Fruit fly (Drosophila melanogaster) whole organism, embryonic: ENCODE results near the gene CG32568.

Source experiments
- Antp ChIP-seq: fragments of 200-800 bp; sonication (Bioruptor generic); optimal IDR thresholded peaks from 3 replicates; lab custom pipeline; 2016; ENCODE audit warnings: missing biosample characterization, missing genetic modification characterization
- Asciz ChIP-seq: fragments of 200-800 bp; sonication (Bioruptor generic); optimal IDR thresholded peaks from 2 replicates; lab custom pipeline; 2017; ENCODE audit warnings: missing biosample characterization, mild to moderate bottlenecking, missing genetic modification characterization, missing genetic modification reagents
- B-H2 ChIP-seq: fragments of 200-800 bp; sonication (Bioruptor generic); optimal IDR thresholded peaks from 2 replicates; lab custom pipeline; 2018; ENCODE audit warnings: missing biosample characterization, mild to moderate bottlenecking, missing genetic modification characterization
- C15 ChIP-seq: fragments of 200-800 bp; sonication (Bioruptor generic); IDR thresholded peaks from 3 replicates; pipeline ENCODE4 v1.3.6; 2022; ENCODE audit warnings: missing biosample characterization, missing genetic modification characterization
- CG11696 ChIP-seq: fragments of 200-800 bp; sonication (Bioruptor generic); IDR thresholded peaks from 2 replicates; pipeline ENCODE4 v1.3.6; 2022; ENCODE audit warnings: missing biosample characterization, missing genetic modification characterization
- CG12391 ChIP-seq: fragments of 200-800 bp; sonication (Bioruptor generic); optimal IDR thresholded peaks from 3 replicates; lab custom pipeline; 2018; ENCODE audit warnings: missing biosample characterization, mild to moderate bottlenecking, missing genetic modification characterization, moderate library complexity
- CG1603 ChIP-seq: fragments of 200-800 bp; sonication (Bioruptor generic); optimal IDR thresholded peaks from 2 replicates; lab custom pipeline; 2019; ENCODE audit warnings: missing biosample characterization, mild to moderate bottlenecking, missing genetic modification characterization, moderate library complexity
- CG18262 ChIP-seq: fragments of 200-800 bp; optimal IDR thresholded peaks from 3 replicates; lab custom pipeline; 2019; ENCODE audit warnings: missing biosample characterization, mild to moderate bottlenecking, missing genetic modification characterization, moderate library complexity
- CG18599 ChIP-seq: fragments of 200-800 bp; sonication (Bioruptor generic); optimal IDR thresholded peaks from 3 replicates; lab custom pipeline; 2017; ENCODE audit warnings: missing biosample characterization, missing genetic modification characterization, mild to moderate bottlenecking, moderate library complexity, missing genetic modification reagents
- CG32772 ChIP-seq: fragments of 200-800 bp; sonication (Bioruptor generic); IDR thresholded peaks from 2 replicates; pipeline ENCODE4 v1.3.6; 2022; ENCODE audit warnings: missing biosample characterization, missing genetic modification characterization
- CG3407 ChIP-seq: fragments of 200-800 bp; sonication (Bioruptor generic); optimal IDR thresholded peaks from 2 replicates; lab custom pipeline; 2018; ENCODE audit warnings: missing biosample characterization, mild to moderate bottlenecking, missing genetic modification characterization
- CG4360 ChIP-seq: fragments of 200-800 bp; sonication (Bioruptor generic); IDR thresholded peaks from 2 replicates; pipeline ENCODE4 v1.3.6; 2022; ENCODE audit warnings: missing biosample characterization, missing genetic modification characterization
- CG4404 ChIP-seq: fragments of 200-800 bp; sonication (Bioruptor generic); IDR thresholded peaks from 2 replicates; pipeline ENCODE4 v1.3.6; 2022; ENCODE audit warnings: missing biosample characterization, missing genetic modification characterization
- CG4820 ChIP-seq: fragments of 200-800 bp; sonication (Bioruptor generic); optimal IDR thresholded peaks from 3 replicates; lab custom pipeline; 2016; ENCODE audit warnings: missing biosample characterization, missing genetic modification characterization
- CG5245 ChIP-seq: fragments of 200-800 bp; sonication (Bioruptor generic); optimal IDR thresholded peaks from 3 replicates; lab custom pipeline; 2016; ENCODE audit warnings: missing biosample characterization, missing genetic modification characterization
- CG6791 ChIP-seq: fragments of 200-800 bp; sonication (Bioruptor generic); IDR thresholded peaks from 3 replicates; pipeline ENCODE4 v1.3.6; 2022; ENCODE audit warnings: missing biosample characterization, missing genetic modification characterization; ENCODE audit not compliant: partially characterized antibody
- CG7271 ChIP-seq: fragments of 200-800 bp; sonication (Bioruptor generic); optimal IDR thresholded peaks from 2 replicates; lab custom pipeline; 2018; ENCODE audit warnings: missing biosample characterization, mild to moderate bottlenecking, missing genetic modification characterization, moderate library complexity
- CG7745 ChIP-seq: fragments of 200-800 bp; sonication (Bioruptor generic); optimal IDR thresholded peaks from 2 replicates; lab custom pipeline; 2018; ENCODE audit warnings: missing biosample characterization, mild to moderate bottlenecking, missing genetic modification characterization, moderate library complexity
- CG9817 ChIP-seq: fragments of 200-800 bp; sonication (Bioruptor generic); optimal IDR thresholded peaks from 2 replicates; lab custom pipeline; 2018; ENCODE audit warnings: missing biosample characterization, mild to moderate bottlenecking, missing genetic modification characterization, moderate library complexity
- Dp ChIP-seq: fragments of 200-800 bp; sonication (Bioruptor generic); optimal IDR thresholded peaks from 2 replicates; lab custom pipeline; 2018; ENCODE audit warnings: missing biosample characterization, mild to moderate bottlenecking, missing genetic modification characterization, moderate library complexity
- Drgx ChIP-seq: fragments of 200-800 bp; sonication (Bioruptor generic); IDR thresholded peaks from 2 replicates; pipeline ENCODE4 v1.3.6; 2022; ENCODE audit warnings: missing biosample characterization, missing genetic modification characterization
- HmgD ChIP-seq: fragments of 200-800 bp; sonication (Bioruptor generic); optimal IDR thresholded peaks from 3 replicates; lab custom pipeline; 2016; ENCODE audit warnings: missing biosample characterization, missing genetic modification characterization
- HmgZ ChIP-seq: fragments of 200-800 bp; sonication (Bioruptor generic); optimal IDR thresholded peaks from 2 replicates; lab custom pipeline; 2018; ENCODE audit warnings: missing biosample characterization, mild to moderate bottlenecking, missing genetic modification characterization
- Neu2 ChIP-seq: fragments of 200-800 bp; sonication (Bioruptor generic); optimal IDR thresholded peaks from 3 replicates; lab custom pipeline; 2016; ENCODE audit warnings: missing biosample characterization, missing genetic modification characterization, borderline replicate concordance
- Nf-YA ChIP-seq: fragments of 200-800 bp; sonication (Bioruptor generic); IDR thresholded peaks from 2 replicates; pipeline ENCODE4 v1.3.6; 2022; ENCODE audit warnings: missing biosample characterization, missing genetic modification characterization
- Oaz ChIP-seq: fragments of 200-800 bp; sonication (Bioruptor generic); IDR thresholded peaks from 2 replicates; pipeline ENCODE4 v1.3.6; 2022; ENCODE audit warnings: missing biosample characterization, missing genetic modification characterization
- Stat92E ChIP-seq, 3 experiments: fragments of >200 bp in 2 of 3; fragments of 200-800 bp in 1 of 3; sonication (Bioruptor generic) in 1 of 3; optimal IDR thresholded peaks; 2 replicates each; lab custom pipeline; 2017 to 2019; ENCODE audit warnings: missing biosample characterization in 3 of 3, missing genetic modification characterization in 3 of 3, mild to moderate bottlenecking in 1 of 3, moderate library complexity in 1 of 3
- TFAM ChIP-seq: fragments of 200-800 bp; sonication (Bioruptor generic); optimal IDR thresholded peaks from 2 replicates; lab custom pipeline; 2017; ENCODE audit warnings: missing biosample characterization, missing genetic modification characterization, inconsistent platforms
- Xrp1 ChIP-seq: fragments of 200-800 bp; sonication (Bioruptor generic); IDR thresholded peaks from 2 replicates; pipeline ENCODE4 v1.3.6; 2022; ENCODE audit warnings: missing biosample characterization, missing genetic modification characterization
- abd-A ChIP-seq: fragments of 200-800 bp; sonication (Bioruptor generic); optimal IDR thresholded peaks from 3 replicates; lab custom pipeline; 2019; ENCODE audit warnings: missing biosample characterization, mild to moderate bottlenecking, missing genetic modification characterization, moderate library complexity
- ash1 ChIP-seq: fragments of 200-800 bp; sonication (Bioruptor generic); optimal IDR thresholded peaks from 2 replicates; lab custom pipeline; 2018; ENCODE audit warnings: missing biosample characterization, mild to moderate bottlenecking, missing genetic modification characterization
- bab2 ChIP-seq: fragments of 200-800 bp; sonication (Bioruptor generic); optimal IDR thresholded peaks from 2 replicates; lab custom pipeline; 2016; ENCODE audit warnings: missing biosample characterization, missing genetic modification characterization
- fd102C ChIP-seq: fragments of 200-800 bp; sonication (Bioruptor generic); optimal IDR thresholded peaks from 2 replicates; lab custom pipeline; 2018; ENCODE audit warnings: missing biosample characterization, mild to moderate bottlenecking, missing genetic modification characterization, moderate library complexity
- ftz-f1 ChIP-seq: fragments of 200-800 bp; sonication (Bioruptor generic); optimal IDR thresholded peaks from 2 replicates; lab custom pipeline; 2016; ENCODE audit warnings: missing biosample characterization, missing genetic modification characterization
- gcm2 ChIP-seq: fragments of 200-800 bp; sonication (Bioruptor generic); optimal IDR thresholded peaks from 2 replicates; lab custom pipeline; 2016; ENCODE audit warnings: missing biosample characterization, missing genetic modification characterization
- grn ChIP-seq: fragments of 200-800 bp; sonication (Bioruptor generic); optimal IDR thresholded peaks from 3 replicates; lab custom pipeline; 2017; ENCODE audit warnings: missing biosample characterization, missing genetic modification characterization
- hth ChIP-seq: fragments of >200 bp; optimal IDR thresholded peaks from 2 replicates; lab custom pipeline; 2017; ENCODE audit warnings: inconsistent platforms
- insv ChIP-seq, 2 experiments: fragments of 200-800 bp; sonication (Bioruptor generic); optimal IDR thresholded peaks; 3 replicates each; lab custom pipeline; 2016 to 2018; ENCODE audit warnings: missing biosample characterization in 2 of 2, missing genetic modification characterization in 2 of 2
- nerfin-1 ChIP-seq: fragments of 200-800 bp; sonication (Bioruptor generic); optimal IDR thresholded peaks from 3 replicates; lab custom pipeline; 2019; ENCODE audit warnings: missing biosample characterization, mild to moderate bottlenecking, missing genetic modification characterization, moderate library complexity
- pzg ChIP-seq: fragments of 200-800 bp; sonication (Bioruptor generic); optimal IDR thresholded peaks from 3 replicates; lab custom pipeline; 2018; ENCODE audit warnings: missing biosample characterization, mild to moderate bottlenecking, missing genetic modification characterization, moderate library complexity
- rib ChIP-seq: fragments of 200-800 bp; sonication (Bioruptor generic); IDR thresholded peaks from 2 replicates; pipeline ENCODE4 v1.3.6; 2022; ENCODE audit warnings: missing biosample characterization, missing genetic modification characterization
- row ChIP-seq: fragments of 200-800 bp; sonication (Bioruptor generic); IDR thresholded peaks from 3 replicates; pipeline ENCODE4 v1.3.6; 2022; ENCODE audit warnings: missing biosample characterization, missing genetic modification characterization
- sens ChIP-seq: fragments of 200-800 bp; sonication (Bioruptor generic); peaks from one replicate; lab custom pipeline; 2016; ENCODE audit warnings: missing biosample characterization, missing genetic modification characterization
- sisA ChIP-seq: fragments of 200-800 bp; sonication (Bioruptor generic); IDR thresholded peaks from 2 replicates; pipeline ENCODE4 v1.3.6; 2022; ENCODE audit warnings: missing biosample characterization, missing genetic modification characterization
- slou ChIP-seq: fragments of 200-800 bp; sonication (Bioruptor generic); optimal IDR thresholded peaks from 3 replicates; lab custom pipeline; 2016; ENCODE audit warnings: missing biosample characterization, missing genetic modification characterization
- stc ChIP-seq: fragments of 200-800 bp; sonication (Bioruptor generic); IDR thresholded peaks from 2 replicates; pipeline ENCODE4 v1.3.6; 2022; ENCODE audit warnings: missing biosample characterization, missing genetic modification characterization
- zfh1 ChIP-seq: fragments of 200-800 bp; sonication (Bioruptor generic); IDR thresholded peaks from 3 replicates; pipeline ENCODE4 v1.3.6; 2022; ENCODE audit warnings: missing biosample characterization, missing genetic modification characterization

CG32568 gene

DNA sequence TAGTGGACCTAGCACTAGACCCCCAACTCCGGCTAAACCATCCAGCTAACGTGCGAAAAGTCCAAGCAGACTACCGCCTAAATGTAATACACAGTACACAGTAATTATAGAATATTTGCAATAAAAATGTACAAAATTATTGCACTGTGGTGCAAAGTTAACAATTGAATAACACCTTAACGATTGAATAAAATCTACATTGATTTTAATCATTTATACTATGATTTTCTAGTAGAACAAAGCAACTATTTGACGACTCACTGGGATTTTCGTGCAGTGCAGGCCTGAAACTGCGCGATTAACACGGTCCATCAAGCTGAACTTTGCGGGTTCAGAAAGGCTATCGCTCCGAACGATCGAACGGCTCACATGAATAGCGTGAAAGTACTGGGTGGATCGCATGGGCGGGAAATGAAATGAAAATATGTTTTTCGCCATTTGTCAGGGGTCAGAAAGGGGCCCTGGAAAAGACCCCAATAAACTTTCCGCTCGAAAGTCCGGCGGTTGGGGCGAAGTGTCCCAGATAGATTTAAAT lies 37.5 kb downstream of the CG32568 start (continued):
- no peak for TF ChIP-seq grn (GFP tag; lab: Kevin White, UChicago)
- no peak for TF ChIP-seq CG4820
- TF ChIP-seq nerfin-1 (tag; lab: Kevin White, UChicago), result no peak
- TF ChIP-seq ash1, result no peak
- TF ChIP-seq rib, result no peak
- TF ChIP-seq gcm2 (GFP tag; lab: Kevin White, UChicago), result no peak
- no peak for TF ChIP-seq Antp
- TF ChIP-seq CG18599 (GFP tag; lab: Kevin White, UChicago), result no peak
- TF ChIP-seq slou (GFP tag; lab: Kevin White, UChicago), result no peak
- 0 out of 3 replicates have a peak, but pooled peaks have one; percentile 19 for TF ChIP-seq row (GFP tag; lab: Robert Waterston, UW)
- TF ChIP-seq Nf-YA (GFP tag; lab: Robert Waterston, UW), result no peak
- TF ChIP-seq HmgZ (tag; lab: Kevin White, UChicago), result no peak
- TF ChIP-seq stc (GFP tag; lab: Robert Waterston, UW), result no peak
- no peak for TF ChIP-seq CG12391 (tag; lab: Kevin White, UChicago)
- TF ChIP-seq CG11696 (GFP tag; lab: Robert Waterston, UW), result no peak
- TF ChIP-seq Drgx (GFP tag; lab: Robert Waterston, UW), result peak; percentile 20; the same call in 1 of the 2 replicates
- no peak for TF ChIP-seq CG7745 (tag; lab: Kevin White, UChicago)
- no peak for TF ChIP-seq CG7271
- peak; percentile 3 for TF ChIP-seq CG18262 (tag; lab: Kevin White, UChicago)
- TF ChIP-seq CG3407, result no peak
- TF ChIP-seq CG4360 (GFP tag; lab: Robert Waterston, UW), result no peak
- no peak for TF ChIP-seq hth
- no peak for TF ChIP-seq Asciz
- no peak for TF ChIP-seq sisA (GFP tag; lab: Robert Waterston, UW)
- TF ChIP-seq CG4404 (GFP tag; lab: Robert Waterston, UW), result no peak
- TF ChIP-seq CG6791 (GFP tag; lab: Robert Waterston, UW), result no peak
- no peak for TF ChIP-seq bab2
- TF ChIP-seq B-H2 (GFP tag; lab: Kevin White, UChicago), result no peak
- TF ChIP-seq ftz-f1, result no peak
- no peak for TF ChIP-seq zfh1 (GFP tag; lab: Robert Waterston, UW)
- TF ChIP-seq C15 (GFP tag; lab: Robert Waterston, UW), result no peak
- no peak for TF ChIP-seq abd-A (tag; lab: Kevin White, UChicago)
- TF ChIP-seq CG32772 (GFP tag; lab: Robert Waterston, UW), result no peak
- TF ChIP-seq sens (GFP tag; lab: Kevin White, UChicago), result peak; percentile 78
- TF ChIP-seq Xrp1 (GFP tag; lab: Robert Waterston, UW), result 0 out of 2 replicates have a peak, but pooled peaks have one; percentile 7
- TF ChIP-seq CG1603 (tag; lab: Kevin White, UChicago), result peak; percentile 27
- TF ChIP-seq Stat92E (GFP tag; optimal IDR thresholded peaks at IDR 0.05; lab: Kevin White, UChicago), result no peak
- TF ChIP-seq insv (GFP tag; optimal IDR thresholded peaks at IDR 0.05; lab: Kevin White, UChicago), result no peak
- TF ChIP-seq fd102C (GFP tag; lab: Kevin White, UChicago), result no peak
- no peak for TF ChIP-seq CG9817
- no peak for TF ChIP-seq Oaz (GFP tag; lab: Robert Waterston, UW)
- no peak for TF ChIP-seq Dp (GFP tag; lab: Kevin White, UChicago)
- no peak for TF ChIP-seq pzg (GFP tag; lab: Kevin White, UChicago)
- TF ChIP-seq HmgD (GFP tag; lab: Kevin White, UChicago), result no peak
- no peak for TF ChIP-seq TFAM (GFP tag; lab: Kevin White, UChicago)
- no peak for TF ChIP-seq CG5245 (GFP tag; lab: Kevin White, UChicago)
- no peak for TF ChIP-seq Neu2
